Fruit fly (Drosophila melanogaster) whole organism, embryonic: Measurements from ENCODE around the gene CG3815.

Experiments
- Ada2b ChIP-seq: fragments of 200-800 bp; sonication (Bioruptor generic); IDR thresholded peaks from 2 replicates; pipeline ENCODE4 v1.3.6; 2022; ENCODE audit warnings: missing biosample characterization, missing genetic modification characterization
- Blimp-1 ChIP-seq: fragments of 200-800 bp; sonication (Bioruptor generic); optimal IDR thresholded peaks from 3 replicates; lab custom pipeline; 2018; ENCODE audit warnings: missing biosample characterization, missing genetic modification characterization, mild to moderate bottlenecking, moderate library complexity, missing genetic modification reagents
- Bteb2 ChIP-seq: fragments of 200-800 bp; sonication (Bioruptor generic); optimal IDR thresholded peaks from 2 replicates; lab custom pipeline; 2016; ENCODE audit warnings: missing biosample characterization, missing genetic modification characterization
- CG10209 ChIP-seq: fragments of 200-800 bp; sonication (Bioruptor generic); optimal IDR thresholded peaks from 3 replicates; lab custom pipeline; 2017; ENCODE audit warnings: missing biosample characterization, mild to moderate bottlenecking, missing genetic modification characterization, missing genetic modification reagents
- CG10654 ChIP-seq: fragments of 200-800 bp; sonication (Bioruptor generic); optimal IDR thresholded peaks from 2 replicates; lab custom pipeline; 2016; ENCODE audit warnings: missing biosample characterization, missing genetic modification characterization
- CG12391 ChIP-seq: fragments of 200-800 bp; sonication (Bioruptor generic); optimal IDR thresholded peaks from 3 replicates; lab custom pipeline; 2018; ENCODE audit warnings: missing biosample characterization, mild to moderate bottlenecking, missing genetic modification characterization, moderate library complexity
- CG13775 ChIP-seq: fragments of 200-800 bp; sonication (Bioruptor generic); optimal IDR thresholded peaks from 3 replicates; lab custom pipeline; 2017; ENCODE audit warnings: missing biosample characterization, mild to moderate bottlenecking, missing genetic modification characterization
- CG16863 ChIP-seq: fragments of 200-800 bp; sonication (Bioruptor generic); optimal IDR thresholded peaks from 3 replicates; lab custom pipeline; 2016; ENCODE audit warnings: missing biosample characterization, missing genetic modification characterization
- CG17612 ChIP-seq: fragments of 200-800 bp; sonication (Bioruptor generic); IDR thresholded peaks from 2 replicates; pipeline ENCODE4 v1.3.6; 2022; ENCODE audit warnings: missing biosample characterization, missing genetic modification characterization
- CG17829 ChIP-seq: fragments of 200-800 bp; optimal IDR thresholded peaks from 2 replicates; lab custom pipeline; 2019; ENCODE audit warnings: missing biosample characterization, mild to moderate bottlenecking, missing genetic modification characterization, moderate library complexity
- CG3065 ChIP-seq: fragments of 200-800 bp; sonication (Bioruptor generic); optimal IDR thresholded peaks from 2 replicates; lab custom pipeline; 2016; ENCODE audit warnings: missing biosample characterization, missing genetic modification characterization
- CG31388 ChIP-seq: fragments of 200-800 bp; sonication (Bioruptor generic); optimal IDR thresholded peaks from 2 replicates; lab custom pipeline; 2016; ENCODE audit warnings: missing biosample characterization, missing genetic modification characterization
- CG32772 ChIP-seq: fragments of 200-800 bp; sonication (Bioruptor generic); IDR thresholded peaks from 2 replicates; pipeline ENCODE4 v1.3.6; 2022; ENCODE audit warnings: missing biosample characterization, missing genetic modification characterization
- CG3726 ChIP-seq: fragments of 200-800 bp; sonication (Bioruptor generic); IDR thresholded peaks from 3 replicates; pipeline ENCODE4, ENCODE4 v1.3.6; 2022; ENCODE audit warnings: missing biosample characterization, missing genetic modification characterization
- CG4404 ChIP-seq: fragments of 200-800 bp; sonication (Bioruptor generic); IDR thresholded peaks from 2 replicates; pipeline ENCODE4 v1.3.6; 2022; ENCODE audit warnings: missing biosample characterization, missing genetic modification characterization
- CG4424 ChIP-seq: fragments of 200-800 bp; sonication (Bioruptor generic); optimal IDR thresholded peaks from 3 replicates; lab custom pipeline; 2016; ENCODE audit warnings: missing biosample characterization, missing genetic modification characterization
- CG4617 ChIP-seq: fragments of 200-800 bp; sonication (Bioruptor generic); optimal IDR thresholded peaks from 3 replicates; lab custom pipeline; 2016; ENCODE audit warnings: missing biosample characterization, missing genetic modification characterization, borderline replicate concordance
- CG7786 ChIP-seq: fragments of 200-800 bp; sonication (Bioruptor generic); optimal IDR thresholded peaks from 2 replicates; lab custom pipeline; 2016; ENCODE audit warnings: missing biosample characterization, missing genetic modification characterization
- CG8359 ChIP-seq: fragments of 200-800 bp; sonication (Bioruptor generic); optimal IDR thresholded peaks from 2 replicates; lab custom pipeline; 2017; ENCODE audit warnings: missing biosample characterization, mild to moderate bottlenecking, missing genetic modification characterization, borderline replicate concordance
- Dad ChIP-seq: fragments of 200-800 bp; sonication (Bioruptor generic); optimal IDR thresholded peaks from 3 replicates; lab custom pipeline; 2016; ENCODE audit warnings: missing biosample characterization, missing genetic modification characterization
- Gug ChIP-seq: fragments of 200-800 bp; sonication (Bioruptor generic); IDR thresholded peaks from 4 replicates; pipeline ENCODE4 v1.3.6; 2022; ENCODE audit warnings: missing biosample characterization, missing genetic modification characterization
- Hr51 ChIP-seq, 2 experiments: fragments of 200-800 bp; sonication (Bioruptor generic); optimal IDR thresholded peaks; 2 replicates in 1 of 2; 3 replicates in 1 of 2; lab custom pipeline; 2016 to 2018; ENCODE audit warnings: missing biosample characterization in 2 of 2, missing genetic modification characterization in 2 of 2, mild to moderate bottlenecking in 1 of 2, moderate library complexity in 1 of 2
- Lim3 ChIP-seq: fragments of 200-800 bp; sonication (Bioruptor generic); IDR thresholded peaks from 2 replicates; pipeline ENCODE4 v1.3.6; 2022; ENCODE audit warnings: missing biosample characterization, missing genetic modification characterization
- MTF-1 ChIP-seq: fragments of 200-800 bp; sonication (Bioruptor generic); optimal IDR thresholded peaks from 2 replicates; lab custom pipeline; 2018; ENCODE audit warnings: missing biosample characterization, mild to moderate bottlenecking, missing genetic modification characterization, borderline replicate concordance
- NC2α ChIP-seq: fragments of 200-800 bp; sonication (Bioruptor generic); optimal IDR thresholded peaks from 2 replicates; lab custom pipeline; 2016; ENCODE audit warnings: missing biosample characterization, missing genetic modification characterization
- Poxn ChIP-seq: fragments of 200-800 bp; sonication (Bioruptor generic); IDR thresholded peaks from 2 replicates; pipeline ENCODE4 v1.3.6; 2022; ENCODE audit warnings: missing biosample characterization, missing genetic modification characterization
- Ravus ChIP-seq: fragments of 200-800 bp; sonication (Bioruptor generic); IDR thresholded peaks from 2 replicates; pipeline ENCODE4 v1.3.6; 2022; ENCODE audit warnings: missing biosample characterization, missing genetic modification characterization
- Rx ChIP-seq: fragments of 200-800 bp; sonication (Bioruptor generic); IDR thresholded peaks from 2 replicates; pipeline ENCODE4 v1.3.6; 2022; ENCODE audit warnings: missing biosample characterization, missing genetic modification characterization
- Sin3A ChIP-seq: fragments of >200 bp; optimal IDR thresholded peaks from 2 replicates; lab custom pipeline; 2018
- Sox100B ChIP-seq: fragments of 200-800 bp; sonication (Bioruptor generic); optimal IDR thresholded peaks from 3 replicates; lab custom pipeline; 2018; ENCODE audit warnings: missing biosample characterization, mild to moderate bottlenecking, missing genetic modification characterization
- abd-A ChIP-seq: fragments of 200-800 bp; sonication (Bioruptor generic); optimal IDR thresholded peaks from 3 replicates; lab custom pipeline; 2019; ENCODE audit warnings: missing biosample characterization, mild to moderate bottlenecking, missing genetic modification characterization, moderate library complexity
- ac ChIP-seq: fragments of 200-800 bp; sonication (Bioruptor generic); optimal IDR thresholded peaks from 3 replicates; lab custom pipeline; 2017; ENCODE audit warnings: missing biosample characterization, mild to moderate bottlenecking, missing genetic modification characterization
- da ChIP-seq: fragments of 200-800 bp; sonication (Bioruptor generic); optimal IDR thresholded peaks from 2 replicates; lab custom pipeline; 2016; ENCODE audit warnings: missing biosample characterization, missing genetic modification characterization
- eyg ChIP-seq: fragments of 200-800 bp; sonication (Bioruptor generic); optimal IDR thresholded peaks from 3 replicates; lab custom pipeline; 2016; ENCODE audit warnings: missing biosample characterization, missing genetic modification characterization
- fd96Cb ChIP-seq: fragments of 200-800 bp; sonication (Bioruptor generic); optimal IDR thresholded peaks from 2 replicates; lab custom pipeline; 2018; ENCODE audit warnings: missing biosample characterization, mild to moderate bottlenecking, missing genetic modification characterization, moderate library complexity
- her ChIP-seq: fragments of 200-800 bp; sonication (Bioruptor generic); optimal IDR thresholded peaks from 2 replicates; lab custom pipeline; 2016; ENCODE audit warnings: missing biosample characterization, missing genetic modification characterization
- ind ChIP-seq: fragments of 200-800 bp; sonication (Bioruptor generic); optimal IDR thresholded peaks from 3 replicates; lab custom pipeline; 2016; ENCODE audit warnings: missing biosample characterization, missing genetic modification characterization
- knrl ChIP-seq: fragments of 200-800 bp; sonication (Bioruptor generic); IDR thresholded peaks from 3 replicates; pipeline ENCODE4 v1.3.6; 2022; ENCODE audit warnings: missing biosample characterization, missing genetic modification characterization; ENCODE audit not compliant: partially characterized antibody
- lola ChIP-seq, 3 experiments: fragments of >200 bp in 2 of 3; fragments of 200-800 bp in 1 of 3; sonication (Bioruptor generic) in 1 of 3; optimal IDR thresholded peaks; 2 replicates each; lab custom pipeline; 2017 to 2019; ENCODE audit warnings: missing biosample characterization in 3 of 3, missing genetic modification characterization in 3 of 3, mild to moderate bottlenecking in 1 of 3, moderate library complexity in 1 of 3
- nerfin-1 ChIP-seq: fragments of 200-800 bp; sonication (Bioruptor generic); optimal IDR thresholded peaks from 3 replicates; lab custom pipeline; 2019; ENCODE audit warnings: missing biosample characterization, mild to moderate bottlenecking, missing genetic modification characterization, moderate library complexity
- odd ChIP-seq: fragments of 200-800 bp; sonication (Bioruptor generic); optimal IDR thresholded peaks from 2 replicates; lab custom pipeline; 2017; ENCODE audit warnings: missing biosample characterization, mild to moderate bottlenecking, missing genetic modification characterization
- phol ChIP-seq: fragments of 200-800 bp; sonication (Bioruptor generic); optimal IDR thresholded peaks from 3 replicates; lab custom pipeline; 2018; ENCODE audit warnings: missing biosample characterization, mild to moderate bottlenecking, missing genetic modification characterization, moderate library complexity
- ranshi ChIP-seq: fragments of 200-800 bp; sonication (Bioruptor generic); IDR thresholded peaks from 2 replicates; pipeline ENCODE4 v1.3.6; 2022; ENCODE audit warnings: missing biosample characterization, missing genetic modification characterization
- rib ChIP-seq: fragments of 200-800 bp; sonication (Bioruptor generic); IDR thresholded peaks from 2 replicates; pipeline ENCODE4 v1.3.6; 2022; ENCODE audit warnings: missing biosample characterization, missing genetic modification characterization
- sisA ChIP-seq: fragments of 200-800 bp; sonication (Bioruptor generic); IDR thresholded peaks from 2 replicates; pipeline ENCODE4 v1.3.6; 2022; ENCODE audit warnings: missing biosample characterization, missing genetic modification characterization
- tll ChIP-seq, 2 experiments: fragments of 200-800 bp in 1 of 2; fragments of >200 bp in 1 of 2; sonication (Bioruptor generic) in 1 of 2; optimal IDR thresholded peaks; 2 replicates each; lab custom pipeline; 2017 to 2019; ENCODE audit warnings: missing biosample characterization in 2 of 2, missing genetic modification characterization in 2 of 2, mild to moderate bottlenecking in 1 of 2, moderate library complexity in 1 of 2
- wdn ChIP-seq: fragments of 200-800 bp; sonication (Bioruptor generic); IDR thresholded peaks from 2 replicates; pipeline ENCODE4 v1.3.6; 2022; ENCODE audit warnings: missing biosample characterization, missing genetic modification characterization
- zen ChIP-seq: fragments of 200-800 bp; sonication (Bioruptor generic); optimal IDR thresholded peaks from 3 replicates; lab custom pipeline; 2018; ENCODE audit warnings: missing biosample characterization, mild to moderate bottlenecking, missing genetic modification characterization, moderate library complexity
- zen2 ChIP-seq: fragments of 200-800 bp; sonication (Bioruptor generic); IDR thresholded peaks from 3 replicates; pipeline ENCODE4 v1.3.6; 2022; ENCODE audit warnings: missing biosample characterization, missing genetic modification characterization; ENCODE audit not compliant: partially characterized antibody
- zfh2 ChIP-seq: fragments of 200-800 bp; sonication (Bioruptor generic); optimal IDR thresholded peaks from 2 replicates; lab custom pipeline; 2016; ENCODE audit warnings: missing biosample characterization, missing genetic modification characterization

The CG3815 gene

dm6 chrX:6340593-6341068 is 45.4 kb downstream of the CG3815 start (continued):
- TF ChIP-seq phol (tag; lab: Kevin White, UChicago) (peak; percentile 82), CG12391 (peak; percentile 72), Bteb2 (GFP tag; lab: Kevin White, UChicago) (peak; percentile 7), ind (GFP tag; lab: Kevin White, UChicago) (peak; percentile 74), zen2 (no peak), Poxn (GFP tag; lab: Robert Waterston, UW) (0 out of 2 replicates have a peak, but pooled peaks have one; percentile 22), tll (GFP tag; optimal IDR thresholded peaks at IDR 0.05; lab: Kevin White, UChicago) (no peak), Sox100B (GFP tag; lab: Kevin White, UChicago) (peak; percentile 88), Ravus (GFP tag; lab: Robert Waterston, UW) (no peak), fd96Cb (peak; percentile 67), CG31388 (GFP tag; lab: Kevin White, UChicago) (no peak), lola (GFP tag; optimal IDR thresholded peaks at IDR 0.05; lab: Kevin White, UChicago) (peak in 1 of 3 experiments; percentile 70), nerfin-1 (tag; lab: Kevin White, UChicago) (peak; percentile 73), CG10209 (GFP tag; lab: Kevin White, UChicago) (peak; percentile 79), rib (GFP tag; lab: Robert Waterston, UW) (peak; percentile 45; the same call in 1 of the 2 replicates), CG3065 (GFP tag; lab: Kevin White, UChicago) (no peak), da (GFP tag; lab: Kevin White, UChicago) (no peak), Ada2b (GFP tag; lab: Robert Waterston, UW) (0 out of 2 replicates have a peak, but pooled peaks have one; percentile 7), CG4404 (GFP tag; lab: Robert Waterston, UW) (no peak), CG8359 (GFP tag; lab: Kevin White, UChicago) (peak; percentile 47), CG4617 (GFP tag; lab: Kevin White, UChicago) (no peak), CG4424 (GFP tag; lab: Kevin White, UChicago) (peak; percentile 68), her (GFP tag; lab: Kevin White, UChicago) (peak; percentile 9), Hr51 (GFP tag; optimal IDR thresholded peaks at IDR 0.05; lab: Kevin White, UChicago) (peak in 1 of 2 experiments; percentile 86), Sin3A (lab: Kevin White, UChicago) (no peak), Blimp-1 (GFP tag; lab: Kevin White, UChicago) (no peak), CG3726 (GFP tag; lab: Robert Waterston, UW) (no peak), Rx (GFP tag; lab: Robert Waterston, UW) (0 out of 2 replicates have a peak, but pooled peaks have one; percentile 25), CG17829 (peak; percentile 64), NC2α (GFP tag; lab: Kevin White, UChicago) (no peak), sisA (no peak), Gug (peak; percentile 35; the same call in 1 of the 4 replicates), zfh2 (peak; percentile 49), odd (GFP tag; lab: Kevin White, UChicago) (peak; percentile 87), ranshi (GFP tag; lab: Robert Waterston, UW) (no peak), MTF-1 (no peak), wdn (GFP tag; lab: Robert Waterston, UW) (peak; percentile 50; the same call in 1 of the 2 replicates), knrl (GFP tag; lab: Robert Waterston, UW) (no peak), abd-A (tag; lab: Kevin White, UChicago) (no peak), CG13775 (GFP tag; lab: Kevin White, UChicago) (peak; percentile 76), CG32772 (GFP tag; lab: Robert Waterston, UW) (0 out of 2 replicates have a peak, but pooled peaks have one; percentile 40), zen (tag; lab: Kevin White, UChicago) (no peak), eyg (GFP tag; lab: Kevin White, UChicago) (peak; percentile 10), CG7786 (GFP tag; lab: Kevin White, UChicago) (peak; percentile 33), CG16863 (GFP tag; lab: Kevin White, UChicago) (peak; percentile 37), Lim3 (GFP tag; lab: Robert Waterston, UW) (no peak), Dad (GFP tag; lab: Kevin White, UChicago) (peak; percentile 23), CG17612 (GFP tag; lab: Robert Waterston, UW) (0 out of 2 replicates have a peak, but pooled peaks have one; percentile 28), ac (GFP tag; lab: Kevin White, UChicago) (no peak), CG10654 (GFP tag; lab: Kevin White, UChicago) (peak; percentile 57)
